Worm (Caenorhabditis elegans) whole organism, young adult: ENCODE data around the gene amx-1.

Experiments
- C17E4.6 ChIP-seq: fragments of 200-800 bp; sonication (Bioruptor generic); IDR thresholded peaks from 2 replicates; pipeline ENCODE4 v1.3.6; 2022; ENCODE audit warnings: missing genetic modification reagents, missing genetic modification characterization, missing compliant biosample characterization
- D2030.7 ChIP-seq: fragments of 200-800 bp; sonication (Bioruptor generic); IDR thresholded peaks from 2 replicates; pipeline ENCODE4 v1.3.6; 2022; ENCODE audit warnings: missing genetic modification reagents, missing genetic modification characterization, missing compliant biosample characterization
- F22D6.2 ChIP-seq: sonication (generic microtip); optimal IDR thresholded peaks from 2 replicates; lab custom pipeline; 2016; ENCODE audit warnings: mild to moderate bottlenecking, missing genetic modification characterization, missing compliant biosample characterization
- F23B12.7 ChIP-seq: sonication (generic microtip); optimal IDR thresholded peaks from 2 replicates; lab custom pipeline; 2017; ENCODE audit warnings: missing genetic modification characterization, mild to moderate bottlenecking, missing compliant biosample characterization, antibody characterized with exemption, moderate library complexity; ENCODE audit not compliant: insufficient read depth
- F33H1.4 ChIP-seq: fragments of 200-800 bp; sonication (Bioruptor generic); IDR thresholded peaks from 2 replicates; pipeline ENCODE4 v1.3.6; 2022; ENCODE audit warnings: missing genetic modification reagents, missing genetic modification characterization, missing compliant biosample characterization
- F49E8.2 ChIP-seq: sonication (generic microtip); optimal IDR thresholded peaks from 3 replicates; lab custom pipeline; 2017; ENCODE audit warnings: missing genetic modification characterization, mild to moderate bottlenecking, missing compliant biosample characterization, antibody characterized with exemption, moderate library complexity; ENCODE audit not compliant: insufficient read depth
- F52B5.7 ChIP-seq: sonication (generic microtip); optimal IDR thresholded peaks from 2 replicates; lab custom pipeline; 2016; ENCODE audit warnings: mild to moderate bottlenecking, missing genetic modification characterization, missing compliant biosample characterization
- F57A8.1 ChIP-seq: fragments of 200-800 bp; sonication (Bioruptor generic); optimal IDR thresholded peaks from 2 replicates; lab custom pipeline; 2018; ENCODE audit warnings: mild to moderate bottlenecking, missing genetic modification characterization, moderate library complexity, missing compliant biosample characterization
- K12H6.12 ChIP-seq: fragments of 200-800 bp; sonication (Bioruptor generic); optimal IDR thresholded peaks from 2 replicates; lab custom pipeline; 2018; ENCODE audit warnings: mild to moderate bottlenecking, missing genetic modification characterization, missing compliant biosample characterization
- ZK185.1 ChIP-seq: sonication (generic microtip); optimal IDR thresholded peaks from 2 replicates; lab custom pipeline; 2016; ENCODE audit warnings: mild to moderate bottlenecking, missing genetic modification characterization, missing compliant biosample characterization; ENCODE audit not compliant: poor library complexity, severe bottlenecking
- ama-1 ChIP-seq, 3 experiments: fragments of 150-350 bp in 1 of 3; sonication (generic microtip) in 2 of 3; optimal IDR thresholded peaks; 2 replicates each; lab custom pipeline; 2014 to 2018; ENCODE audit warnings: missing biosample characterization in 2 of 3, missing genetic modification characterization in 2 of 3, missing genetic modification reagents in 2 of 3
- attf-3 ChIP-seq: fragments of 200-800 bp; sonication (Bioruptor generic); conservative IDR thresholded peaks from 2 replicates; pipeline ENCODE4 v1.3.6; 2022; ENCODE audit warnings: missing genetic modification reagents, missing genetic modification characterization, missing compliant biosample characterization
- cebp-2 ChIP-seq: fragments of 200-800 bp; sonication (Bioruptor generic); IDR thresholded peaks from 2 replicates; pipeline ENCODE4 v1.3.6; 2022; ENCODE audit warnings: missing genetic modification characterization, missing compliant biosample characterization
- dox-1 ChIP-seq: fragments of 200-800 bp; sonication (Bioruptor generic); IDR thresholded peaks from 2 replicates; pipeline ENCODE4 v1.3.6; 2022; ENCODE audit warnings: missing genetic modification reagents, missing genetic modification characterization, missing compliant biosample characterization
- dpl-1 ChIP-seq: fragments of 150-350 bp; optimal IDR thresholded peaks from 2 replicates; lab custom pipeline; 2014; ENCODE audit warnings: missing biosample characterization, missing genetic modification reagents, missing genetic modification characterization
- efl-1 ChIP-seq: fragments of 150-350 bp; optimal IDR thresholded peaks from 2 replicates; lab custom pipeline; 2014; ENCODE audit warnings: missing biosample characterization, missing genetic modification reagents, missing genetic modification characterization
- egl-18 ChIP-seq: fragments of 200-800 bp; sonication (Bioruptor generic); IDR thresholded peaks from 2 replicates; pipeline ENCODE4 v1.3.6; 2022; ENCODE audit warnings: missing genetic modification reagents, missing genetic modification characterization, missing compliant biosample characterization
- egl-44 ChIP-seq: fragments of 200-800 bp; sonication (Bioruptor generic); IDR thresholded peaks from 2 replicates; pipeline ENCODE4 v1.3.6; 2022; ENCODE audit warnings: missing genetic modification reagents, missing genetic modification characterization, missing compliant biosample characterization
- ekl-4 ChIP-seq: fragments of 200-800 bp; sonication (Bioruptor generic); IDR thresholded peaks from 2 replicates; pipeline ENCODE4 v1.3.6; 2022; ENCODE audit warnings: missing genetic modification reagents, missing genetic modification characterization, missing compliant biosample characterization
- ets-4 ChIP-seq: fragments of 200-800 bp; sonication (Bioruptor generic); optimal IDR thresholded peaks from 2 replicates; lab custom pipeline; 2018; ENCODE audit warnings: mild to moderate bottlenecking, missing genetic modification characterization, missing compliant biosample characterization
- him-1 ChIP-seq: sonication (generic microtip); optimal IDR thresholded peaks from 2 replicates; lab custom pipeline; 2016; ENCODE audit warnings: missing genotype, missing genetic modification reagents, missing genetic modification characterization, missing compliant biosample characterization
- hlh-26 ChIP-seq: fragments of 200-800 bp; sonication (Bioruptor generic); conservative IDR thresholded peaks from 2 replicates; pipeline ENCODE4 v1.3.6; 2022; ENCODE audit warnings: missing genetic modification reagents, missing genetic modification characterization, missing compliant biosample characterization
- hmg-1.2 ChIP-seq: fragments of 200-800 bp; sonication (Bioruptor generic); IDR thresholded peaks from 2 replicates; pipeline ENCODE4 v1.3.6; 2022; ENCODE audit warnings: missing genetic modification reagents, missing genetic modification characterization, missing compliant biosample characterization
- lin-26 ChIP-seq: fragments of 200-800 bp; sonication (Bioruptor generic); IDR thresholded peaks from 2 replicates; pipeline ENCODE4 v1.3.6; 2022; ENCODE audit warnings: missing genetic modification reagents, missing genetic modification characterization, missing compliant biosample characterization
- lin-35 ChIP-seq, 3 experiments: fragments of 150-350 bp in 2 of 3; sonication (generic microtip) in 1 of 3; optimal IDR thresholded peaks; 2 replicates each; lab custom pipeline; 2014 to 2018; ENCODE audit warnings: missing biosample characterization in 3 of 3, missing genetic modification characterization in 3 of 3, missing genetic modification reagents in 3 of 3
- lin-40 ChIP-seq: sonication (generic microtip); optimal IDR thresholded peaks from 2 replicates; lab custom pipeline; 2016; ENCODE audit warnings: missing genetic modification characterization, mild to moderate bottlenecking, missing compliant biosample characterization, missing genotype, missing genetic modification reagents
- lsl-1 ChIP-seq: fragments of 200-800 bp; sonication (Bioruptor generic); optimal IDR thresholded peaks from 2 replicates; lab custom pipeline; 2018; ENCODE audit warnings: mild to moderate bottlenecking, missing genetic modification characterization, moderate library complexity, missing compliant biosample characterization
- madf-3 ChIP-seq: fragments of 200-800 bp; sonication (Bioruptor generic); IDR thresholded peaks from 2 replicates; pipeline ENCODE4 v1.3.6; 2022; ENCODE audit warnings: missing genetic modification reagents, missing genetic modification characterization, missing compliant biosample characterization
- madf-6 ChIP-seq: fragments of 200-800 bp; sonication (Bioruptor generic); IDR thresholded peaks from 2 replicates; pipeline ENCODE4 v1.3.6; 2022; ENCODE audit warnings: missing genetic modification reagents, missing genetic modification characterization, missing compliant biosample characterization
- madf-8 ChIP-seq: fragments of 200-800 bp; sonication (Bioruptor generic); conservative IDR thresholded peaks from 2 replicates; pipeline ENCODE4 v1.3.6; 2022; ENCODE audit warnings: missing genetic modification reagents, missing genetic modification characterization, missing compliant biosample characterization
- nfya-1 ChIP-seq: sonication (generic microtip); optimal IDR thresholded peaks from 2 replicates; lab custom pipeline; 2017; ENCODE audit warnings: antibody characterized with exemption, missing compliant biosample characterization, missing genetic modification characterization, borderline replicate concordance; ENCODE audit not compliant: insufficient read depth
- nfyb-1 ChIP-seq: fragments of 200-800 bp; sonication (Bioruptor generic); IDR thresholded peaks from 2 replicates; pipeline ENCODE4 v1.3.6; 2022; ENCODE audit warnings: missing genetic modification reagents, missing genetic modification characterization, missing compliant biosample characterization
- nhr-80 ChIP-seq: sonication (generic microtip); optimal IDR thresholded peaks from 2 replicates; lab custom pipeline; 2016; ENCODE audit warnings: missing genetic modification characterization, missing compliant biosample characterization
- nhr-90 ChIP-seq: sonication (generic microtip); optimal IDR thresholded peaks from 2 replicates; lab custom pipeline; 2016; ENCODE audit warnings: missing genotype, mild to moderate bottlenecking, missing genetic modification characterization, missing compliant biosample characterization
- repo-1 ChIP-seq: sonication (generic microtip); optimal IDR thresholded peaks from 2 replicates; lab custom pipeline; 2017; ENCODE audit warnings: mild to moderate bottlenecking, missing genetic modification characterization, missing compliant biosample characterization
- rpc-1 ChIP-seq, 2 experiments: fragments of 150-350 bp in 1 of 2; sonication (generic microtip) in 1 of 2; optimal IDR thresholded peaks; 2 replicates each; lab custom pipeline; 2014 to 2018; ENCODE audit warnings: missing biosample characterization in 1 of 2, missing genetic modification characterization in 1 of 2, missing genetic modification reagents in 1 of 2, missing genotype in 1 of 2
- sdz-38 ChIP-seq: sonication (generic microtip); optimal IDR thresholded peaks from 2 replicates; lab custom pipeline; 2016; ENCODE audit warnings: missing genotype, missing genetic modification characterization, missing compliant biosample characterization
- snpc-1.3 ChIP-seq: sonication (generic microtip); optimal IDR thresholded peaks from 2 replicates; lab custom pipeline; 2017; ENCODE audit warnings: missing genetic modification characterization, mild to moderate bottlenecking, missing compliant biosample characterization, antibody characterized with exemption, moderate library complexity, missing genotype, missing genetic modification reagents; ENCODE audit not compliant: insufficient read depth
- somi-1 ChIP-seq: fragments of 200-800 bp; sonication (Bioruptor generic); optimal IDR thresholded peaks from 2 replicates; lab custom pipeline; 2018; ENCODE audit warnings: mild to moderate bottlenecking, missing genetic modification characterization, missing compliant biosample characterization
- sptf-2 ChIP-seq: fragments of 200-800 bp; sonication (Bioruptor generic); optimal IDR thresholded peaks from 2 replicates; lab custom pipeline; 2018; ENCODE audit warnings: mild to moderate bottlenecking, missing genetic modification characterization, missing compliant biosample characterization
- zim-3 ChIP-seq: sonication (generic microtip); optimal IDR thresholded peaks from 2 replicates; lab custom pipeline; 2017; ENCODE audit warnings: mild to moderate bottlenecking, missing genetic modification characterization, moderate library complexity, missing compliant biosample characterization
- ztf-3 ChIP-seq: fragments of 200-800 bp; sonication (Bioruptor generic); optimal IDR thresholded peaks from 2 replicates; lab custom pipeline; 2018; ENCODE audit warnings: mild to moderate bottlenecking, missing genetic modification characterization, missing compliant biosample characterization

Gene amx-1

DNA sequence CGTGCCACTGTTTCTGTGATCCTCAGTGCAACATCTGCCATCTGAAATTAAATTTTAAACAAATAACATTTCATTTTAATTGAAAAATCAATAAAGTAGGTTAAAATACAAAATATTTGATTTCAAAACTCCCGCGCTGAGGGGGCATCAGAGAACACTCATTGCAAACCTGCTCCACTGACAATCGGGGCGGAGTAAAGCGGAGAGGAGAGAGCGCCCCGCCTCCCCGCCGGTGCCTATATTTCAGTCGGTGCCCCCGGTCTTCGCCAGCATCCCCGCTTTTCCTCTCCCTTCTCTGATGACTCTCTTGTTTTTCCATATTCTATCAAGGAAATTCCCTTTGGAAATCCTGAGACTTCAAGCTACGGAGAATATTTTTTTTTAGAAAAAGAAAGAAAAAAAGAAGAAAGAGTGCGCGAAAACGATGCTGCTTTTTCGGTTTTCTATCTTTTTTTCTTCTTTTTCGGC lies 40.7 kb downstream of the amx-1 start, which contains the start of gene brc-1 (continued):
- no peak for TF ChIP-seq ztf-3 (GFP tag; lab: Kevin White, UChicago)
- TF ChIP-seq egl-18 (GFP tag; lab: Robert Waterston, UW) = no peak
- peak; percentile 40 for TF ChIP-seq repo-1 (tag; lab: Kevin White, UChicago)
- peak; percentile 39; the same call in 1 of the 2 replicates for TF ChIP-seq F33H1.4 (GFP tag; lab: Robert Waterston, UW)
- TF ChIP-seq lin-26 (GFP tag; lab: Robert Waterston, UW) = 0 out of 2 replicates have a peak, but pooled peaks have one; percentile 46
- TF ChIP-seq ZK185.1 (tag; lab: Kevin White, UChicago) = peak; percentile 77
- TF ChIP-seq hlh-26 (GFP tag; lab: Robert Waterston, UW) = no peak
- no peak for TF ChIP-seq him-1 (tag; lab: Kevin White, UChicago)
- TF ChIP-seq ekl-4 = no peak; the same call in 1 of the 2 replicates
- TF ChIP-seq F57A8.1 (GFP tag; lab: Kevin White, UChicago) = no peak
- TF ChIP-seq attf-3 = no peak
- peak; percentile 68 for TF ChIP-seq nhr-80 (tag; lab: Kevin White, UChicago)
- no peak for TF ChIP-seq cebp-2
- TF ChIP-seq F49E8.2 (tag; lab: Kevin White, UChicago) = no peak
- no peak for TF ChIP-seq ets-4 (GFP tag; lab: Kevin White, UChicago)
- TF ChIP-seq snpc-1.3 (tag; lab: Kevin White, UChicago) = no peak
- TF ChIP-seq rpc-1 (optimal IDR thresholded peaks at IDR 0.05; lab: Kevin White, UChicago) = no peak
- TF ChIP-seq rpc-1 (tag; optimal IDR thresholded peaks at IDR 0.05; lab: Kevin White, UChicago) = no peak
- TF ChIP-seq sptf-2 (GFP tag; lab: Kevin White, UChicago) = no peak
- no peak for TF ChIP-seq nfya-1 (tag; lab: Kevin White, UChicago)
- no peak for TF ChIP-seq sdz-38 (tag; lab: Kevin White, UChicago)
- TF ChIP-seq lsl-1 (GFP tag; lab: Kevin White, UChicago) = peak; percentile 1
- TF ChIP-seq C17E4.6 (GFP tag; lab: Robert Waterston, UW) = no peak
- TF ChIP-seq hmg-1.2 (GFP tag; lab: Robert Waterston, UW) = peak; percentile 57
- peak; percentile 41 for TF ChIP-seq somi-1 (GFP tag; lab: Kevin White, UChicago)
- TF ChIP-seq madf-8 (GFP tag; lab: Robert Waterston, UW) = no peak
- peak; percentile 46 for TF ChIP-seq nhr-90 (tag; lab: Kevin White, UChicago)
- TF ChIP-seq zim-3 (tag; lab: Kevin White, UChicago) = no peak
- no peak for TF ChIP-seq F22D6.2 (tag; lab: Kevin White, UChicago)
- peak in 2 of 3 experiments; percentile 41 to 92 for TF ChIP-seq lin-35 (GFP tag; optimal IDR thresholded peaks at IDR 0.05; lab: Kevin White, UChicago)

DNA sequence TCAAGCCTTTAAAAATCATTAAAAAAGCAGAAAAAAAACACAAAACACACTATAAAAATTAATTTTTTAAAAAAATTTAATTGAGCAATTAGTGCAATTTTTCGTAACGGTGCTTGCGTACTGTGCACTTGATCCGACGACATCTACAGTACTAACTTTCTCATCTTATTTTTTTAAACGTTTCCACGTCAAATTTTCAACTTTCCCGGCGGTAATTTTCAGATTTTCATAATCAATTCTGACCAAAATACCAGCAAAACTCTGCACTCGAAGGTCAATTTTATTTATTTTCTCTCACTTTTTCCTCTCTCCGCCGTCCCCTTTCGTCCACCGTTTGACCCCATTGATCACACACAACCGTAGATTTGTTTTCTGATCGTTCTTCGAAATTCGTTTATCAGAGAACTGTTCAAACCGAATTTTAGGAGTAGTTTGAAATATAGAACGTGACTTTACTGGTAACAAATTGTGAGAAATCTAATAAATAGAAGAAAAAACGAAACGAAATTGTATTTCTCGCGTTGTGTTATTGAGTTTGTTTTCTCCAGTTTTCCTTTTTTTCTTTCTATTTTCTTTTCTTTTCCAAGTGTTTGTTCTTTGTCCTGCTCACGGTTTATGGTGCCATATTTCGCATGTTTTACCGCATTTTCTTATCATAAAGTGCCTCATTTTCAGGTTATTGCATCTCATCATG lies 41.8 kb downstream of the amx-1 start, which contains the start of gene acs-19:
TSS of gene acs-19 (plus strand) at position 676 of the 694 bp plus-strand sequence.
- peak; percentile 40 for TF ChIP-seq dpl-1 (GFP tag; lab: Kevin White, UChicago)
- TF ChIP-seq madf-6 (GFP tag; lab: Robert Waterston, UW) = peak; percentile 76
- peak; percentile 41; the same call in 1 of the 2 replicates for TF ChIP-seq madf-8 (GFP tag; lab: Robert Waterston, UW)
- TF ChIP-seq nfyb-1 (GFP tag; lab: Robert Waterston, UW) = 0 out of 2 replicates have a peak, but pooled peaks have one; percentile 63
- TF ChIP-seq madf-3 (GFP tag; lab: Robert Waterston, UW) = 0 out of 2 replicates have a peak, but pooled peaks have one; percentile 22
- no peak for TF ChIP-seq lin-26 (GFP tag; lab: Robert Waterston, UW)
- TF ChIP-seq dox-1 (GFP tag; lab: Robert Waterston, UW) = no peak
- TF ChIP-seq ama-1 (optimal IDR thresholded peaks at IDR 0.05; lab: Kevin White, UChicago) = peak; percentile 11
- TF ChIP-seq ama-1 (GFP tag; optimal IDR thresholded peaks at IDR 0.05; lab: Kevin White, UChicago) = no peak
- peak; percentile 59 for TF ChIP-seq lsl-1 (GFP tag; lab: Kevin White, UChicago)
- TF ChIP-seq lin-40 (tag; lab: Kevin White, UChicago) = peak; percentile 19
- no peak for TF ChIP-seq egl-44 (GFP tag; lab: Robert Waterston, UW)
- TF ChIP-seq D2030.7 (GFP tag; lab: Robert Waterston, UW) = 0 out of 2 replicates have a peak, but pooled peaks have one; percentile 15
- TF ChIP-seq F33H1.4 (GFP tag; lab: Robert Waterston, UW) = peak; percentile 35
- TF ChIP-seq efl-1 = peak; percentile 69
- TF ChIP-seq F23B12.7 (tag; lab: Kevin White, UChicago) = no peak
- peak; percentile 30 for TF ChIP-seq F52B5.7 (tag; lab: Kevin White, UChicago)
- TF ChIP-seq K12H6.12 = peak; percentile 53
- no peak for TF ChIP-seq sptf-2 (GFP tag; lab: Kevin White, UChicago)
